Fruit fly (Drosophila melanogaster) whole organism, adult: ENCODE data around the gene ppk28.

ENCODE experiments used
- CG11617 ChIP-seq: fragments of 200-800 bp; sonication (Bioruptor generic); optimal IDR thresholded peaks from 2 replicates; lab custom pipeline; 2017; ENCODE audit warnings: mild to moderate bottlenecking, missing biosample characterization, missing genetic modification reagents, missing genetic modification characterization
- CG12768 ChIP-seq: fragments of 200-800 bp; sonication (Bioruptor generic); optimal IDR thresholded peaks from 2 replicates; lab custom pipeline; 2017; ENCODE audit warnings: missing biosample characterization, missing genetic modification characterization, mild to moderate bottlenecking, moderate library complexity, missing genetic modification reagents
- CG14711 ChIP-seq: fragments of 200-800 bp; sonication (Bioruptor generic); optimal IDR thresholded peaks from 2 replicates; lab custom pipeline; 2018; ENCODE audit warnings: missing biosample characterization, mild to moderate bottlenecking, missing genetic modification characterization, moderate library complexity
- CG1620 ChIP-seq: fragments of 200-800 bp; sonication (Bioruptor generic); optimal IDR thresholded peaks from 2 replicates; lab custom pipeline; 2016; ENCODE audit warnings: missing biosample characterization, missing genetic modification characterization
- CG33017 ChIP-seq: fragments of 200-800 bp; sonication (Bioruptor generic); optimal IDR thresholded peaks from 2 replicates; lab custom pipeline; 2018; ENCODE audit warnings: missing biosample characterization, mild to moderate bottlenecking, missing genetic modification characterization, moderate library complexity
- CG5204 ChIP-seq: fragments of 200-800 bp; sonication (Bioruptor generic); optimal IDR thresholded peaks from 2 replicates; lab custom pipeline; 2016; ENCODE audit warnings: missing biosample characterization, missing genetic modification characterization
- CG7045 ChIP-seq: fragments of 200-800 bp; sonication (Bioruptor generic); optimal IDR thresholded peaks from 2 replicates; lab custom pipeline; 2017; ENCODE audit warnings: missing biosample characterization, mild to moderate bottlenecking, missing genetic modification characterization
- CG7101 ChIP-seq: fragments of 200-800 bp; sonication (Bioruptor generic); optimal IDR thresholded peaks from 2 replicates; lab custom pipeline; 2018; ENCODE audit warnings: missing biosample characterization, mild to moderate bottlenecking, missing genetic modification characterization, moderate library complexity
- Clk ChIP-seq: fragments of 200-800 bp; sonication (Bioruptor generic); optimal IDR thresholded peaks from 2 replicates; lab custom pipeline; 2017; ENCODE audit warnings: missing biosample characterization, missing genetic modification characterization
- Crg-1 ChIP-seq: fragments of 200-800 bp; sonication (Bioruptor generic); optimal IDR thresholded peaks from 2 replicates; lab custom pipeline; 2016; ENCODE audit warnings: missing biosample characterization, missing genetic modification characterization
- Hr96 ChIP-seq: fragments of 200-800 bp; sonication (Bioruptor generic); optimal IDR thresholded peaks from 2 replicates; lab custom pipeline; 2016; ENCODE audit warnings: missing biosample characterization, missing genetic modification characterization
- Mnt ChIP-seq: fragments of 200-800 bp; sonication (Bioruptor generic); optimal IDR thresholded peaks from 2 replicates; lab custom pipeline; 2016; ENCODE audit warnings: missing biosample characterization, mild to moderate bottlenecking, missing genetic modification characterization
- bab1 ChIP-seq: fragments of 200-800 bp; sonication (Bioruptor generic); optimal IDR thresholded peaks from 3 replicates; lab custom pipeline; 2019; ENCODE audit warnings: missing biosample characterization, mild to moderate bottlenecking, missing genetic modification characterization, moderate library complexity
- cic ChIP-seq: fragments of 200-800 bp; sonication (Bioruptor generic); optimal IDR thresholded peaks from 2 replicates; lab custom pipeline; 2017; ENCODE audit warnings: missing biosample characterization, mild to moderate bottlenecking, missing genetic modification characterization, moderate library complexity
- cnc ChIP-seq, 2 experiments: fragments of >200 bp; optimal IDR thresholded peaks; 2 replicates each; lab custom pipeline; 2017
- kay ChIP-seq: fragments of 200-800 bp; sonication (Bioruptor generic); peaks from one replicate; lab custom pipeline; 2016; ENCODE audit warnings: missing biosample characterization, missing genetic modification characterization, borderline replicate concordance
- ovo ChIP-seq: fragments of 200-800 bp; sonication (Bioruptor generic); optimal IDR thresholded peaks from 2 replicates; lab custom pipeline; 2016; ENCODE audit warnings: missing biosample characterization, missing genetic modification characterization
- pad ChIP-seq: fragments of 200-800 bp; sonication (Bioruptor generic); optimal IDR thresholded peaks from 3 replicates; lab custom pipeline; 2017; ENCODE audit warnings: missing biosample characterization, missing genetic modification characterization, mild to moderate bottlenecking, moderate library complexity, missing genetic modification reagents
- tj ChIP-seq: fragments of 200-800 bp; sonication (Bioruptor generic); optimal IDR thresholded peaks from 3 replicates; lab custom pipeline; 2017; ENCODE audit warnings: missing biosample characterization, mild to moderate bottlenecking, missing genetic modification characterization, moderate library complexity
- toe ChIP-seq: fragments of 200-800 bp; sonication (Bioruptor generic); optimal IDR thresholded peaks from 2 replicates; lab custom pipeline; 2016; ENCODE audit warnings: missing biosample characterization, missing genetic modification characterization

The ppk28 gene

DNA sequence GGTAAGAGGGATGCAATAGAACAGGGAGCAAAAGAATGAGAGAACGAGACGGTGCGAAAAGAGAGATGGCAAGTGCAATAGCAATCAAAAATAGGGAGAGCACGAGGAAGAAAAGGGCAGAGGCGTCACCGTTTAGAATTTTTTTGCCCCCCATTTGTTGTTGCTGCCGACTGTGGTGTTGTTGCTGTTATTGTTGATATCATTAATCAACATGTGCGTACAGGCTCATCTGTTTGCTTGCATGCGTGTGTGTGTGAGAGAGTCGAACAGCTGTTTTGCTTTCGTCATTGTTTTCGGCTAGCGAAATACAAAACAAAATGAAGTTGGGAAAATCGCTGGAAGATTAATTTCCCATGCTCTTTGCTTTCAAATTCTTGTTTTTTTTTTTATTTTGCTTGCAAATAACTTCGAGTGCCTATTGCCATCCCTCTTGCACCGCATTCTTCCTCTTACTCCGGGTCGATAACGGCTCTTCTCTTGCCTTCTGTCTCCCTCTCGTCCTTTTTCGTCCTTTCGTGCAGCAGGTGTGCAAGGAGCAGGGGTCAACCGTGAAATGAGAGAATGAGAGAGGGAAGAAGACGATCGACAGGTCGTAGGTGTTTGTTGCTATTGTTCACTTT, 12.6 kb upstream of the ppk28 start:
- peak; percentile 69 for TF ChIP-seq Mnt (GFP tag; lab: Kevin White, UChicago)
- no peak for TF ChIP-seq CG1620 (GFP tag; lab: Kevin White, UChicago)

DNA sequence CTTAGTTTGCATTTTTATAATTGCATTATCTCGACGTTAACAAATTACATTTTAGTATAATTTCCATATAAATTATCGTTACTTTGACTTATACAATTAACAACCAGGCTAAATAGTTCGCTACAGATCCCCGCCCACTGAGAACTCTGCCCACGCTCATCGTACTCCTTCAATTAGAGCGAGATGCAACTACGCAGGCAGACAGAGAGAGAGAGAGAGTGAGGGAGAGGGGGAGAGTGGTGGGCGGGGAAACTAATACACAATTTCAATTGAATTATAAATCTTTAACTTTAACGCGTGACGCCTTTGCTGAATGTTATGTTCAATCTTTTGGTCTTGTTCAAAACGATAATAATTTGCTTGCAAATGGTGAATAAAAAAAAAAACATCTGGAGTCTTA, 7.7 kb upstream of the ppk28 start:
- TF ChIP-seq ovo (GFP tag; lab: Kevin White, UChicago) (no peak), CG5204 (GFP tag; lab: Kevin White, UChicago) (no peak), Crg-1 (GFP tag; lab: Kevin White, UChicago) (no peak), CG12768 (no peak), CG7101 (tag; lab: Kevin White, UChicago) (no peak), CG33017 (tag; lab: Kevin White, UChicago) (no peak), tj (GFP tag; lab: Kevin White, UChicago) (no peak), kay (GFP tag; lab: Kevin White, UChicago) (no peak), pad (GFP tag; lab: Kevin White, UChicago) (no peak), CG11617 (GFP tag; lab: Kevin White, UChicago) (no peak), CG1620 (GFP tag; lab: Kevin White, UChicago) (no peak), CG7045 (GFP tag; lab: Kevin White, UChicago) (no peak), cic (GFP tag; lab: Kevin White, UChicago) (no peak), toe (GFP tag; lab: Kevin White, UChicago) (no peak), Mnt (GFP tag; lab: Kevin White, UChicago) (no peak), CG14711 (tag; lab: Kevin White, UChicago) (no peak), Hr96 (GFP tag; lab: Kevin White, UChicago) (no peak), bab1 (GFP tag; lab: Kevin White, UChicago) (no peak), Clk (GFP tag; lab: Kevin White, UChicago) (no peak)

dm6 chrX:16799914-16800313, 6.0 kb upstream of the ppk28 start:
- no peak for TF ChIP-seq CG1620 (GFP tag; lab: Kevin White, UChicago)
- no peak for TF ChIP-seq CG14711 (tag; lab: Kevin White, UChicago)
- TF ChIP-seq CG11617 (GFP tag; lab: Kevin White, UChicago): no peak
- TF ChIP-seq CG33017 (tag; lab: Kevin White, UChicago): no peak
- peak; percentile 1 for TF ChIP-seq tj (GFP tag; lab: Kevin White, UChicago)
- TF ChIP-seq bab1 (GFP tag; lab: Kevin White, UChicago): peak; percentile 18
- peak; percentile 17 for TF ChIP-seq Mnt (GFP tag; lab: Kevin White, UChicago)
- TF ChIP-seq CG7101 (tag; lab: Kevin White, UChicago): peak; percentile 4
- no peak for TF ChIP-seq Clk (GFP tag; lab: Kevin White, UChicago)
- TF ChIP-seq pad (GFP tag; lab: Kevin White, UChicago): no peak

- no peak for TF ChIP-seq pad (GFP tag; lab: Kevin White, UChicago)
- TF ChIP-seq ovo (GFP tag; lab: Kevin White, UChicago): no peak
- no peak for TF ChIP-seq Clk (GFP tag; lab: Kevin White, UChicago)
These were observed 5.3 kb upstream of the ppk28 start, which contains the start of the genes CG9132 and CG4789 for dm6 chrX:16800530-16801027. TSS of gene CG9132 (minus strand) at chrX:16800710. TSS of gene CG4789 (plus strand) at chrX:16800930.

DNA sequence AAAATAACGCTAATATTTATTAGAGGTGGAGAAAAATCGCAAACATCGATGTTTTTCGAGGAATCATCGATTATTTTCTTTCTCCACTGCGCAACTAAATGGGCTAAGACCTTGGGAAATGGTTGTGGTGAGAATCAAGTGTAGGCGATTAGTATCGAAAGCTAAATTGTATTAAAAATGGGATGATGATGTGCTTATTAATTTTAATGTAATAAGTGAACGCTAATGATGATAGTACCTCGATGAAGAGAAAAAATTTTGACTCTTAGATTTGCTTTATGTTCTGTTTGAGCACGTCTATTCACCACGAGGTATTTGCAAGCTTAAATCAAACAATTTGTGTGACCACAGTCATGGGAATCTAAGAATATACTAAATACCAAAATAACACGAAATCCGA, 2.6 kb upstream of the ppk28 start, which contains the start of the genes Rai1 and CG13005:
TSS of gene Rai1 (minus strand) at position 46 of the 400 bp plus-strand sequence.
TSS of gene CG13005 (plus strand) at position 352 of the 400 bp plus-strand sequence.
- no peak for TF ChIP-seq bab1 (GFP tag; lab: Kevin White, UChicago)
- TF ChIP-seq CG1620 (GFP tag; lab: Kevin White, UChicago): peak; percentile 35
- no peak for TF ChIP-seq CG7101 (tag; lab: Kevin White, UChicago)
- TF ChIP-seq toe (GFP tag; lab: Kevin White, UChicago): no peak
- no peak for TF ChIP-seq ovo (GFP tag; lab: Kevin White, UChicago)

DNA sequence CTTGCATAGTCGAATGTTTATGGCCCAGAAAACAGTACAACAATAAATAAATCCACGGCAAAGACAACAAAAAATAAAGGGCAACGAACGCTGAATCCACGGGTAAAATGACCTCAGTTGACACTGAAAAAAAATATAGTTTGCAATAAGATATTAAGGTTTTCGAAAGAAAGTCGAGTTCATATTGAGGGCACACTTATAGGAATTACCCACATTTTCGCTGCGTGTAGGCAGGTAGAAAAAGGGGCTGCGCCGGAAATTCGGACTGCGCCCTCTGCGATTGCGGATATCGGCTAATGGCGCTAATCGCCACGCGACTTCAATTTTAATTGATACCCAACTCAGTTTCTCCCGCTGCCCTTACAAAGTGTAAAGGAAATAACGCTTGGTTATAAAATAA, 2.8 kb downstream of the ppk28 start:
- TF ChIP-seq CG11617 (GFP tag; lab: Kevin White, UChicago) (no peak), CG1620 (GFP tag; lab: Kevin White, UChicago) (no peak), Clk (GFP tag; lab: Kevin White, UChicago) (no peak), tj (GFP tag; lab: Kevin White, UChicago) (no peak), bab1 (GFP tag; lab: Kevin White, UChicago) (no peak), Mnt (GFP tag; lab: Kevin White, UChicago) (no peak), toe (GFP tag; lab: Kevin White, UChicago) (no peak), pad (GFP tag; lab: Kevin White, UChicago) (no peak)

dm6 chrX:16809093-16809492, 3.2 kb downstream of the ppk28 start:
- no peak for TF ChIP-seq CG1620 (GFP tag; lab: Kevin White, UChicago)
- no peak for TF ChIP-seq tj (GFP tag; lab: Kevin White, UChicago)
- TF ChIP-seq CG33017 (tag; lab: Kevin White, UChicago): no peak
- no peak for TF ChIP-seq CG7045 (GFP tag; lab: Kevin White, UChicago)
- TF ChIP-seq cnc (optimal IDR thresholded peaks at IDR 0.05; lab: Kevin White, UChicago): no peak
- TF ChIP-seq cic (GFP tag; lab: Kevin White, UChicago): no peak
- no peak for TF ChIP-seq bab1 (GFP tag; lab: Kevin White, UChicago)
- no peak for TF ChIP-seq Hr96 (GFP tag; lab: Kevin White, UChicago)
- TF ChIP-seq CG12768: no peak
- no peak for TF ChIP-seq toe (GFP tag; lab: Kevin White, UChicago)
- TF ChIP-seq pad (GFP tag; lab: Kevin White, UChicago): no peak
- TF ChIP-seq Crg-1 (GFP tag; lab: Kevin White, UChicago): no peak
- TF ChIP-seq CG7101 (tag; lab: Kevin White, UChicago): no peak
- no peak for TF ChIP-seq Mnt (GFP tag; lab: Kevin White, UChicago)
- TF ChIP-seq ovo (GFP tag; lab: Kevin White, UChicago): no peak
- no peak for TF ChIP-seq CG14711 (tag; lab: Kevin White, UChicago)
